Worm (Caenorhabditis elegans) whole organism, early embryonic: ENCODE data around the gene pcdr-1.

Experiments used
- B0310.2 ChIP-seq: sonication (generic microtip); optimal IDR thresholded peaks from 2 replicates; lab custom pipeline; 2016; ENCODE audit warnings: mild to moderate bottlenecking, missing genetic modification characterization, missing compliant biosample characterization
- F13C5.2 ChIP-seq: sonication (generic microtip); optimal IDR thresholded peaks from 2 replicates; lab custom pipeline; 2017; ENCODE audit warnings: mild to moderate bottlenecking, missing genetic modification characterization, inconsistent platforms, missing compliant biosample characterization
- aly-1 ChIP-seq: sonication (generic microtip); optimal IDR thresholded peaks from 2 replicates; lab custom pipeline; 2016; ENCODE audit warnings: missing genetic modification characterization, missing compliant biosample characterization
- ama-1 ChIP-seq: fragments of 150-350 bp; optimal IDR thresholded peaks from 2 replicates; lab custom pipeline; 2014
- ets-7 ChIP-seq: sonication (generic microtip); optimal IDR thresholded peaks from 2 replicates; lab custom pipeline; 2016; ENCODE audit warnings: missing genotype, missing genetic modification characterization, missing compliant biosample characterization
- hmg-4 ChIP-seq: fragments of 200-800 bp; sonication (Bioruptor generic); optimal IDR thresholded peaks from 2 replicates; lab custom pipeline; 2018; ENCODE audit warnings: mild to moderate bottlenecking, missing genetic modification characterization, missing compliant biosample characterization
- hnd-1 ChIP-seq: sonication (generic microtip); optimal IDR thresholded peaks from 2 replicates; lab custom pipeline; 2016; ENCODE audit warnings: missing genetic modification characterization, missing compliant biosample characterization
- pes-1 ChIP-seq: fragments of 200-800 bp; sonication (Bioruptor generic); IDR thresholded peaks from 2 replicates; pipeline ENCODE4 v1.3.6; 2022; ENCODE audit warnings: missing genetic modification reagents, missing genetic modification characterization, missing compliant biosample characterization
- scrt-1 ChIP-seq: fragments of 200-800 bp; sonication (Bioruptor generic); IDR thresholded peaks from 2 replicates; pipeline ENCODE4 v1.3.6; 2022; ENCODE audit warnings: missing genetic modification characterization, missing compliant biosample characterization

ce11 chrX:15642638-15643037, 23.9 kb upstream of the pcdr-1 start, which contains the start of gene H08J19.1:
- TF ChIP-seq F13C5.2 (tag; lab: Kevin White, UChicago) (no peak), hmg-4 (GFP tag; lab: Kevin White, UChicago) (no peak), pes-1 (GFP tag; lab: Robert Waterston, UW) (no peak), ets-7 (no peak), ama-1 (no peak), aly-1 (tag; lab: Kevin White, UChicago) (no peak), scrt-1 (GFP tag; lab: Robert Waterston, UW) (no peak), hnd-1 (no peak), B0310.2 (no peak)
